Worm (Caenorhabditis elegans) whole organism, L4/young adult: ENCODE results near the gene F17C11.22.

Source experiments
- W03F9.2 ChIP-seq: fragments of 150-350 bp; optimal IDR thresholded peaks from 2 replicates; lab custom pipeline; 2014; ENCODE audit warnings: missing biosample characterization, missing genetic modification characterization
- dao-5 ChIP-seq: sonication (generic microtip); optimal IDR thresholded peaks from 2 replicates; lab custom pipeline; 2016; ENCODE audit warnings: missing genotype, missing genetic modification characterization, moderate library complexity, missing compliant biosample characterization
- him-1 ChIP-seq: sonication (generic microtip); optimal IDR thresholded peaks from 2 replicates; lab custom pipeline; 2016; ENCODE audit warnings: missing genotype, missing genetic modification reagents, missing genetic modification characterization, missing compliant biosample characterization

ce11 chrV:10955681-10956476 lies 14.1 kb downstream of the F17C11.22 start, which contains the start of gene F17C11.13:
- no peak for TF ChIP-seq dao-5 (tag; lab: Kevin White, UChicago)
- no peak for TF ChIP-seq W03F9.2 (tag; lab: Kevin White, UChicago)
- no peak for TF ChIP-seq him-1
